Worm (Caenorhabditis elegans) whole organism, mixed stage, embryonic: Measurements from ENCODE around the gene nhr-258.

Experiments used
- elt-1 ChIP-seq: sonication (generic microtip); optimal IDR thresholded peaks from 2 replicates; lab custom pipeline; 2017; ENCODE audit warnings: missing genetic modification characterization, mild to moderate bottlenecking, missing compliant biosample characterization, antibody characterized with exemption, moderate library complexity, borderline replicate concordance; ENCODE audit not compliant: insufficient read depth
- hlh-1 ChIP-seq: fragments of 150-350 bp; optimal IDR thresholded peaks from 2 replicates; lab custom pipeline; 2014; ENCODE audit warnings: missing biosample characterization, missing genetic modification reagents, missing genetic modification characterization
- lsy-2 ChIP-seq: fragments of 150-350 bp; optimal IDR thresholded peaks from 2 replicates; lab custom pipeline; 2014; ENCODE audit warnings: missing biosample characterization, missing genetic modification characterization
- mls-2 ChIP-seq: sonication (generic microtip); optimal IDR thresholded peaks from 2 replicates; lab custom pipeline; 2016; ENCODE audit warnings: mild to moderate bottlenecking, missing genetic modification characterization, moderate library complexity, missing compliant biosample characterization
- nhr-12 ChIP-seq: fragments of 150-350 bp; optimal IDR thresholded peaks from 2 replicates; lab custom pipeline; 2014; ENCODE audit warnings: missing biosample characterization, missing genetic modification characterization
- nhr-76 ChIP-seq: sonication (generic microtip); optimal IDR thresholded peaks from 2 replicates; lab custom pipeline; 2017; ENCODE audit warnings: missing biosample characterization, missing genetic modification characterization
- snpc-4 ChIP-seq: fragments of 150-350 bp; optimal IDR thresholded peaks from 2 replicates; lab custom pipeline; 2014; ENCODE audit warnings: missing biosample characterization, missing genetic modification characterization
- unc-62 ChIP-seq: fragments of 150-350 bp; optimal IDR thresholded peaks from 2 replicates; lab custom pipeline; 2014; ENCODE audit warnings: missing biosample characterization, missing genetic modification reagents, missing genetic modification characterization
- zip-8 ChIP-seq: fragments of 150-350 bp; optimal IDR thresholded peaks from 2 replicates; lab custom pipeline; 2014; ENCODE audit warnings: missing biosample characterization, missing genetic modification characterization
- ztf-11 ChIP-seq: fragments of 150-350 bp; optimal IDR thresholded peaks from 2 replicates; lab custom pipeline; 2014; ENCODE audit warnings: missing biosample characterization, missing genetic modification characterization

ce11 chrIV:8006161-8006560 is 38.6 kb upstream of the nhr-258 start:
- TF ChIP-seq lsy-2 (no peak), ztf-11 (tag; lab: Kevin White, UChicago) (no peak), nhr-76 (tag; lab: Kevin White, UChicago) (no peak), snpc-4 (tag; lab: Kevin White, UChicago) (no peak), zip-8 (tag; lab: Kevin White, UChicago) (peak; percentile 51), hlh-1 (no peak), elt-1 (tag; lab: Kevin White, UChicago) (no peak), nhr-12 (tag; lab: Kevin White, UChicago) (no peak), unc-62 (no peak), mls-2 (tag; lab: Kevin White, UChicago) (no peak)
